Fruit fly (Drosophila melanogaster) whole organism: ENCODE results near the gene ncd.

Experiments used
- CG8478 ChIP-seq: fragments of >200 bp; optimal IDR thresholded peaks from 2 replicates; lab custom pipeline; 2018; ENCODE audit warnings: inconsistent platforms
- Dll ChIP-seq: fragments of >200 bp; optimal IDR thresholded peaks from 2 replicates; lab custom pipeline; 2017
- EcR ChIP-seq, 2 experiments: fragments of >200 bp; optimal IDR thresholded peaks; 2 replicates each; lab custom pipeline; 2017; ENCODE audit warnings: missing biosample characterization in 2 of 2, missing genetic modification characterization in 2 of 2, missing genetic modification reagents in 2 of 2
- pan ChIP-seq: fragments of >200 bp; optimal IDR thresholded peaks from 2 replicates; lab custom pipeline; 2017
- psq ChIP-seq: fragments of >200 bp; optimal IDR thresholded peaks from 2 replicates; lab custom pipeline; 2017
- usp ChIP-seq: fragments of >200 bp; optimal IDR thresholded peaks from 2 replicates; lab custom pipeline; 2017; ENCODE audit warnings: missing biosample characterization, missing genetic modification characterization, mixed read lengths

ncd gene

DNA sequence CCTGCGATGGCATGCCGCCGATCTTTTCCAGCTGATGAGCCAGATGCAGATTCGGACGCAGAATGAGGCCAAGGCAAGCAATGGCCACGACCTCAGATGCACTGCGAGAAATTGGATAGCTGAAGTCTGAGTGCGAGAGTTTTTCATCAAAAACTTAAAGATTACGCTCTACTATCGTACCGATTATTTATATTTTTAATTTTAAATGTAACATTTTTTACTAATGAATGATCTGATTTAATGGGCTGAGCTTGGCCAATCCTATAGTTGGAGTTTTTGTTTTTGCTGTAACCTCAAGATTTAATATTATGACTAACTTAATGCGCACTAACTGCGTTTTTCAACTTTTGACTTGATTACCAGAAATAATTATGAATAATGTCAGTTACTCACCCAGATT is 44.6 kb downstream of the ncd start:
- no peak for TF ChIP-seq Dll
- no peak for TF ChIP-seq usp (GFP tag; lab: Kevin White, UChicago)
- TF ChIP-seq psq (lab: Kevin White, UChicago) = no peak
- TF ChIP-seq pan (lab: Kevin White, UChicago) = no peak
- no peak for TF ChIP-seq CG8478 (lab: Kevin White, UChicago)
- no peak for TF ChIP-seq EcR (GFP tag; optimal IDR thresholded peaks at IDR 0.05; lab: Kevin White, UChicago)

DNA sequence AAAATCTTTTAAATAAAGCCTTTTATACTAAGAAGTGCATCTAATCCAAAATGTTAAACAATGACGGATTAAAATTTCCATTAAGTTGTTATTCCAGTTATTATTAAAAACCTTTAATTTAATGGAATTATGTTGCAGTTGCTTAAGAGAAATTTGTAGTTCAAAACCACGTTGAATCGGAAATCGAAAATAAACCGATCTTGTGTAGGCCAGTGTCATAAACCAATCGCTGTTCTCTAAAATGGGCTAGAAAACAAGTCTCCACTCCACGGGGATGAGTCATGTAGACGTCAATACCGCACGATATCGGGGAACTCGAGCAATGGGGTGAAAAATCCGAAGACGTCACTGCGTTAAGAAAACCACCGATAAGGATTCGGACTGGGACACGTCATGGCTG is 45.4 kb downstream of the ncd start:
- TF ChIP-seq usp (GFP tag; lab: Kevin White, UChicago) (no peak), CG8478 (lab: Kevin White, UChicago) (no peak), psq (lab: Kevin White, UChicago) (no peak), pan (lab: Kevin White, UChicago) (no peak), Dll (no peak), EcR (GFP tag; optimal IDR thresholded peaks at IDR 0.05; lab: Kevin White, UChicago) (no peak)

DNA sequence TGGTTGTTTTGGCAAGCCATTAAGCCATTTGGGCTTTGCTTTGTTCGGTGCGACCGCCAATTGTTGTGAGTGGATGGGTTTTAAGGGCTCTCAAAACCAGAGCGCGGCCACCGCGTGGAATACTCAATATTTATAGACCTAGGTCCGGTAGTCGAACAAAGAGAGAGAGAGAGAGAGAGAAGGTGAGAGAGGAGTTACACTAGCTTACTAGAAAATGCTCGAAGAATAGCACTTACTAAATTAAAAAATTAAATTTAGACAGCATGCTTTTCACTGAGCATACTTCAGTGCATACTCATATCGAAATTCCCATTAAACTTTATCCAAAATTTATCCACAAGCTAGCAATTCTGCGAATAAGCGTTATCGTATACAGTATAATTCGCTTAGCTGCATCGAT is 46.9 kb downstream of the ncd start:
- TF ChIP-seq CG8478 (lab: Kevin White, UChicago) = no peak
- no peak for TF ChIP-seq Dll
- TF ChIP-seq pan (lab: Kevin White, UChicago) = no peak
- no peak for TF ChIP-seq usp (GFP tag; lab: Kevin White, UChicago)
- no peak for TF ChIP-seq EcR (GFP tag; optimal IDR thresholded peaks at IDR 0.05; lab: Kevin White, UChicago)
- TF ChIP-seq psq (lab: Kevin White, UChicago) = no peak

DNA sequence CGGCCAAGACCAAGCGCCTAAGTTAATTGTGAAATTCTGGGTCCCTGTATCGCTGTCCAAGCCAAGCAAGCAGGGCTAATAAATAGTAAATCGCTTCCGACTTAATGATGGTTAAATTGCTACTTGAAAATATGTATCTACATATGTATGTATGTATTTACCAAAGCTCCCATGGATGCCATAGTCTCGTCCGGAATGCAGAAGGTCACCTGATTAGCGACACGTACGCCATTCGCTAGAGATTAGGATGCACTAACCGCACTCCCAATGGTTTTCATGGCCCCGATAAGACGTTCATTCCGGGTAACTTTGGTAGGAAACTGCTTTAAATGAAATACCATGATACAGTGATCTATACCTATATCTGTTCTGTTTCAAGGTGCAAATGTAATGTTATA is 48.2 kb downstream of the ncd start:
- TF ChIP-seq Dll = no peak
- no peak for TF ChIP-seq EcR (GFP tag; optimal IDR thresholded peaks at IDR 0.05; lab: Kevin White, UChicago)
- no peak for TF ChIP-seq usp (GFP tag; lab: Kevin White, UChicago)
- TF ChIP-seq CG8478 (lab: Kevin White, UChicago) = no peak
- TF ChIP-seq pan (lab: Kevin White, UChicago) = no peak
- TF ChIP-seq psq (lab: Kevin White, UChicago) = no peak

DNA sequence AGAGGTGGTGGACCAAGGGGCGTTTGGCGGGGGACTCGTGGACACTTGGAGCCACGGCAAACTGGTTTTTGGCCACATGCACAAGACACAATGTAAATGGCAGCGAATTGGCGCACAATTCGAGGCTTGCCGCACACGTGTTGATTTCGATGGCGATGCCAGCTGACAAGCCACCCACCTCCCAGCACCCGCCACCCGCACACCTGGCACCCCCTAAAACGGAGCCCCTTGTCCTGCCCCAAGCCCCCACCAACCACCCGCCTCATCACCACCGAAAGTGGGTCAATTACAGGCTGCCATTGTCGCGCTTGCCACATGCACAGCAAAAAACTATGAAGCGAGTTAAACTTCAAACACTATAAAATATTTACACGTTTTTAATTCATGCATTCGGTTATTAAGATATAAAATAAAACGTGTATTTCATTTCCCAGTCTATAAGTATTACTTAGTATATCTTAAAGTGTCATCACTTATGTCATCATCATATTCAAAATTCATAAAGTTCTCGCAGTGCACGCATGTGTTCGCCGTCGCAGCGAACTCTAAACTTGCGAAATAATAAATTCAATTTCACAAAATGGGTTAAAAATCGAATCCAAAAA is 48.7 kb downstream of the ncd start:
- TF ChIP-seq CG8478 (lab: Kevin White, UChicago) (no peak), pan (lab: Kevin White, UChicago) (no peak), psq (lab: Kevin White, UChicago) (no peak), Dll (no peak), usp (GFP tag; lab: Kevin White, UChicago) (no peak), EcR (GFP tag; optimal IDR thresholded peaks at IDR 0.05; lab: Kevin White, UChicago) (no peak)

DNA sequence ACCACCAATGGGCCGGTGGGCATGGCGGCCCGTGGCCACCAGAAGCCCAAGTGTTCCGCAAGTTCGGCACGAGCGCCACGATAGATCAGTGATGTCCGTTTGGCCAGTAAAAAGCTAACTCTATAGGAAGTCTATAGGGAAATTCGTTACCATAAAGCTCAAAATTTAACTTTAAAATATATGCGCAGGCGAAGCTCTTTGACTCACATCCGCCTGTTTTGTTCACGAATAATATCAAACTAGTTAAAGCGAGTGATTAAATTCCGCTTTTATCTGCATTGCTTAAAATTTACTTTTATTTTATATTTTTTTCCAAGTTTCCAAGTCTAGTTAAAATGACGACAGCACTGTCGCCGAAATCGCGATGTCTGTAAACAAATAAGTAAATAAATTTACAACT is 49.2 kb downstream of the ncd start:
- TF ChIP-seq usp (GFP tag; lab: Kevin White, UChicago) (no peak), CG8478 (lab: Kevin White, UChicago) (no peak), EcR (GFP tag; optimal IDR thresholded peaks at IDR 0.05; lab: Kevin White, UChicago) (no peak), Dll (no peak), pan (lab: Kevin White, UChicago) (no peak), psq (lab: Kevin White, UChicago) (no peak)

DNA sequence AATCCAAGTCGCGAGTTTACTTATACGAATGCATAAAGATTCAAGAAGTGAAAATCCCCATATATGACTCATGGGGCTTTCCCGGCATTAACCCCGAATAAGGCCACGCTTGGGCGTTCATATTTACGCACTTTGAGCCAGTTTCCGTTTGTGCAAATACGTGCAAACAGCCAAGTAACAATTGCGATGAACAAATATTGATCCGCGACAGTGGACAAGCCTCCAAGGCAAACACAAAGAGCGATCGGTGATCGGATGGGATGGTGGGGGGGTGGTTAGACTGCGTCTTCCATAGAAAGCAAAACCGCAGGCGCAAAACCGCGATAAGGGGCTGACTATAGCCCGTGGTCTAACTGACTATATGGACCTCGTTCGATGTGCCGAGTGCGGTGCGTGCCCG is 49.7 kb downstream of the ncd start:
- TF ChIP-seq EcR (GFP tag; optimal IDR thresholded peaks at IDR 0.05; lab: Kevin White, UChicago) (no peak), psq (lab: Kevin White, UChicago) (no peak), CG8478 (lab: Kevin White, UChicago) (no peak), usp (GFP tag; lab: Kevin White, UChicago) (no peak), pan (lab: Kevin White, UChicago) (no peak), Dll (no peak)

DNA sequence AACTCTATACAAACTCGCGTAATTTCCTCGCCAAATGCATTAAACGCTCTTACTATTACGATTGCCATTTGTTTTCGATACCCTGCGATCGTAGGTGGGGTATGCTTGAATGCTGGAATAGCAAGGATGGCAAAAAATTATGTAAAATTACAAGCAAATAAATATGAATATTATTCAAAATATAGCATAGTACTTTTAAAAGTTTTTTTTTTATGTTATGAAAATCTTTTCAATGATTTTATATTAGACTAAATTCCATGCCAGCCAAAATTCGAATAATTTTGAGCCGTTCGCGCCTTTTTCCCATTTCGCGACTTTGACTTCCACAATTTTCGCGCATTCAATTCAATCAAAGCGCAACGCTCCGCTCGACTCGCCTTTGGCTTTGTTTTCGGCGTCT is 50.8 kb downstream of the ncd start:
- TF ChIP-seq Dll = no peak
- no peak for TF ChIP-seq usp (GFP tag; lab: Kevin White, UChicago)

DNA sequence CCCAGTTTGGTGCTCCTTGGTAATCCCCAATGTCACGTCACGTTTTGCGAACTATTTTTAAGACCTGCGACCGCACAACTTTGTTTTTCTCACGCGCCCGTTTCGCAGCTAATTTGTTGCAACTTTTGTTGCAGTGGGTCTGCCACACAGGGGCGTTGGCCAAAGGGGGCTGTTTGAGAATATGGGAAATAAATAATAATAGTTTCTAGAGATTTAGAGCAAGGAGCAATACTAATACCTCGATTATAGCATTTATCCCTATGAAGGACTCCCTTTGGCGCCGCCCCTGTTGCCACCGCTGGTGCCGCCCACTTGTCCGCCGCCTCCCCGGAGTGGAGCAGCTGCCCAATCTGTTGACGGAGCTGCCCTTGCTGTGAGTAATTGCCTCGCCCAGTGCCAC is 51.7 kb downstream of the ncd start:
- TF ChIP-seq usp (GFP tag; lab: Kevin White, UChicago) = no peak
